Fruit fly (Drosophila melanogaster) whole organism, embryonic: ENCODE data around the gene Doc2.

Source experiments
- Antp ChIP-seq: fragments of 200-800 bp; sonication (Bioruptor generic); optimal IDR thresholded peaks from 3 replicates; lab custom pipeline; 2016; ENCODE audit warnings: missing biosample characterization, missing genetic modification characterization
- Atf3 ChIP-seq: fragments of 200-800 bp; sonication (Bioruptor generic); optimal IDR thresholded peaks from 3 replicates; lab custom pipeline; 2016; ENCODE audit warnings: missing biosample characterization, missing genetic modification characterization
- Awh ChIP-seq: fragments of 200-800 bp; sonication (Bioruptor generic); IDR thresholded peaks from 2 replicates; pipeline ENCODE4, ENCODE4 v1.3.6; 2022; ENCODE audit warnings: missing biosample characterization, missing genetic modification characterization
- CG11504 ChIP-seq: fragments of 200-800 bp; sonication (Bioruptor generic); optimal IDR thresholded peaks from 3 replicates; lab custom pipeline; 2019; ENCODE audit warnings: missing biosample characterization, mild to moderate bottlenecking, missing genetic modification characterization, moderate library complexity
- CG11560 ChIP-seq: fragments of 200-800 bp; sonication (Bioruptor generic); IDR thresholded peaks from 3 replicates; pipeline ENCODE4 v1.3.6; 2022; ENCODE audit warnings: missing biosample characterization, missing genetic modification characterization
- CG12071 ChIP-seq: fragments of 200-800 bp; sonication (Bioruptor generic); optimal IDR thresholded peaks from 3 replicates; lab custom pipeline; 2018; ENCODE audit warnings: missing biosample characterization, mild to moderate bottlenecking, missing genetic modification characterization
- CG12104 ChIP-seq: fragments of 200-800 bp; sonication (Bioruptor generic); optimal IDR thresholded peaks from 3 replicates; lab custom pipeline; 2016; ENCODE audit warnings: missing biosample characterization, missing genetic modification characterization
- CG13123 ChIP-seq: fragments of 200-800 bp; sonication (Bioruptor generic); optimal IDR thresholded peaks from 2 replicates; lab custom pipeline; 2016; ENCODE audit warnings: missing biosample characterization, missing genetic modification characterization
- CG13424 ChIP-seq: fragments of 200-800 bp; sonication (Bioruptor generic); optimal IDR thresholded peaks from 2 replicates; lab custom pipeline; 2019; ENCODE audit warnings: missing biosample characterization, mild to moderate bottlenecking, missing genetic modification characterization, moderate library complexity
- CG13894 ChIP-seq: fragments of 200-800 bp; sonication (Bioruptor generic); optimal IDR thresholded peaks from 3 replicates; lab custom pipeline; 2018; ENCODE audit warnings: missing biosample characterization, mild to moderate bottlenecking, missing genetic modification characterization, moderate library complexity
- CG14860 ChIP-seq: fragments of 200-800 bp; sonication (Bioruptor generic); IDR thresholded peaks from 3 replicates; pipeline ENCODE4 v1.3.6; 2022; ENCODE audit warnings: missing biosample characterization, missing genetic modification characterization; ENCODE audit not compliant: partially characterized antibody
- CG1647 ChIP-seq: fragments of 200-800 bp; sonication (Bioruptor generic); optimal IDR thresholded peaks from 3 replicates; lab custom pipeline; 2016; ENCODE audit warnings: missing biosample characterization, missing genetic modification characterization
- CG17361 ChIP-seq: fragments of 200-800 bp; sonication (Bioruptor generic); IDR thresholded peaks from 3 replicates; pipeline ENCODE4 v1.3.6; 2022; ENCODE audit warnings: missing biosample characterization, missing genetic modification characterization
- CG2712 ChIP-seq: fragments of 200-800 bp; optimal IDR thresholded peaks from 3 replicates; lab custom pipeline; 2019; ENCODE audit warnings: missing biosample characterization, mild to moderate bottlenecking, missing genetic modification characterization, moderate library complexity
- CG30403 ChIP-seq: fragments of 200-800 bp; sonication (Bioruptor generic); optimal IDR thresholded peaks from 3 replicates; lab custom pipeline; 2016; ENCODE audit warnings: missing biosample characterization, missing genetic modification characterization
- CG33213 ChIP-seq: fragments of 200-800 bp; sonication (Bioruptor generic); optimal IDR thresholded peaks from 3 replicates; lab custom pipeline; 2016; ENCODE audit warnings: missing biosample characterization, missing genetic modification characterization
- CG3847 ChIP-seq: fragments of 200-800 bp; sonication (Bioruptor generic); IDR thresholded peaks from 2 replicates; pipeline ENCODE4 v1.3.6; 2022; ENCODE audit warnings: missing biosample characterization, missing genetic modification characterization
- CG42726 ChIP-seq: fragments of 200-800 bp; sonication (Bioruptor generic); IDR thresholded peaks from 2 replicates; pipeline ENCODE4 v1.3.6; 2022; ENCODE audit warnings: missing biosample characterization, missing genetic modification characterization; ENCODE audit not compliant: partially characterized antibody
- CG4328 ChIP-seq: fragments of 200-800 bp; sonication (Bioruptor generic); optimal IDR thresholded peaks from 3 replicates; lab custom pipeline; 2017; ENCODE audit warnings: missing biosample characterization, missing genetic modification reagents, missing genetic modification characterization
- CG4424 ChIP-seq: fragments of 200-800 bp; sonication (Bioruptor generic); optimal IDR thresholded peaks from 3 replicates; lab custom pipeline; 2016; ENCODE audit warnings: missing biosample characterization, missing genetic modification characterization
- CG4854 ChIP-seq: fragments of 200-800 bp; sonication (Bioruptor generic); optimal IDR thresholded peaks from 2 replicates; lab custom pipeline; 2016; ENCODE audit warnings: missing biosample characterization, missing genetic modification characterization, inconsistent platforms
- CG6272 ChIP-seq: fragments of 200-800 bp; sonication (Bioruptor generic); IDR thresholded peaks from 2 replicates; pipeline ENCODE4 v1.3.6; 2022; ENCODE audit warnings: missing biosample characterization, missing genetic modification characterization
- CG6683 ChIP-seq: fragments of 200-800 bp; sonication (Bioruptor generic); optimal IDR thresholded peaks from 2 replicates; lab custom pipeline; 2017; ENCODE audit warnings: missing biosample characterization, mild to moderate bottlenecking, missing genetic modification characterization, missing genetic modification reagents
- CG7556 ChIP-seq: fragments of 200-800 bp; sonication (Bioruptor generic); optimal IDR thresholded peaks from 2 replicates; lab custom pipeline; 2017; ENCODE audit warnings: missing biosample characterization, mild to moderate bottlenecking, missing genetic modification characterization
- Chrac-16 ChIP-seq: fragments of 200-800 bp; sonication (Bioruptor generic); optimal IDR thresholded peaks from 3 replicates; lab custom pipeline; 2016; ENCODE audit warnings: missing biosample characterization, missing genetic modification characterization
- Dll ChIP-seq: fragments of 200-800 bp; sonication (Bioruptor generic); IDR thresholded peaks from 4 replicates; pipeline ENCODE4 v1.3.6; 2022; ENCODE audit warnings: missing biosample characterization, missing genetic modification characterization; ENCODE audit not compliant: partially characterized antibody
- ERR ChIP-seq: fragments of 200-800 bp; sonication (Bioruptor generic); optimal IDR thresholded peaks from 2 replicates; lab custom pipeline; 2016; ENCODE audit warnings: missing biosample characterization, missing genetic modification characterization
- Eip74EF ChIP-seq, 2 experiments: fragments of 200-800 bp in 1 of 2; fragments of >200 bp in 1 of 2; sonication (Bioruptor generic) in 1 of 2; optimal IDR thresholded peaks; 2 replicates each; lab custom pipeline; 2017 to 2019; ENCODE audit warnings: missing biosample characterization in 2 of 2, missing genetic modification characterization in 2 of 2, mild to moderate bottlenecking in 1 of 2, moderate library complexity in 1 of 2
- H15 ChIP-seq: fragments of 200-800 bp; sonication (Bioruptor generic); IDR thresholded peaks from 3 replicates; pipeline ENCODE4 v1.3.6; 2022; ENCODE audit warnings: missing biosample characterization, missing genetic modification characterization
- Mad ChIP-seq: fragments of 200-800 bp; sonication (Bioruptor generic); optimal IDR thresholded peaks from 2 replicates; lab custom pipeline; 2016; ENCODE audit warnings: missing biosample characterization, missing genetic modification characterization
- NC2α ChIP-seq: fragments of 200-800 bp; sonication (Bioruptor generic); optimal IDR thresholded peaks from 2 replicates; lab custom pipeline; 2016; ENCODE audit warnings: missing biosample characterization, missing genetic modification characterization
- Rfx ChIP-seq: fragments of 200-800 bp; sonication (Bioruptor generic); IDR thresholded peaks from 2 replicates; pipeline ENCODE4 v1.3.6; 2022; ENCODE audit warnings: missing biosample characterization, missing genetic modification characterization
- TFAM ChIP-seq: fragments of 200-800 bp; sonication (Bioruptor generic); optimal IDR thresholded peaks from 2 replicates; lab custom pipeline; 2017; ENCODE audit warnings: missing biosample characterization, missing genetic modification characterization, inconsistent platforms
- amos ChIP-seq: fragments of 200-800 bp; sonication (Bioruptor generic); IDR thresholded peaks from 2 replicates; pipeline ENCODE4 v1.3.6; 2022; ENCODE audit warnings: missing biosample characterization, missing genetic modification characterization; ENCODE audit not compliant: partially characterized antibody
- ci ChIP-seq: fragments of 200-800 bp; sonication (Bioruptor generic); IDR thresholded peaks from 3 replicates; pipeline ENCODE4 v1.3.6; 2022; ENCODE audit warnings: missing biosample characterization, missing genetic modification characterization
- fu2 ChIP-seq: fragments of 200-800 bp; sonication (Bioruptor generic); optimal IDR thresholded peaks from 2 replicates; lab custom pipeline; 2016; ENCODE audit warnings: missing biosample characterization, missing genetic modification characterization
- gsb ChIP-seq: fragments of 200-800 bp; sonication (Bioruptor generic); IDR thresholded peaks from 2 replicates; pipeline ENCODE4 v1.3.6; 2022; ENCODE audit warnings: missing biosample characterization, missing genetic modification characterization
- ind ChIP-seq: fragments of 200-800 bp; sonication (Bioruptor generic); optimal IDR thresholded peaks from 3 replicates; lab custom pipeline; 2016; ENCODE audit warnings: missing biosample characterization, missing genetic modification characterization
- ken ChIP-seq: fragments of 200-800 bp; sonication (Bioruptor generic); IDR thresholded peaks from 3 replicates; pipeline ENCODE4 v1.3.6; 2022; ENCODE audit warnings: missing biosample characterization, missing genetic modification characterization
- klu ChIP-seq: fragments of 200-800 bp; sonication (Bioruptor generic); IDR thresholded peaks from 2 replicates; pipeline ENCODE4 v1.3.6; 2022; ENCODE audit warnings: missing biosample characterization, missing genetic modification characterization
- pan ChIP-seq, 4 experiments: fragments of >200 bp in 3 of 4; fragments of 200-800 bp in 1 of 4; sonication (Bioruptor generic) in 1 of 4; optimal IDR thresholded peaks in 3 of 4; IDR thresholded peaks in 1 of 4; 2 replicates each; pipeline versions ENCODE4 v1.3.6 to Lab custom; 2017 to 2022; ENCODE audit warnings: missing biosample characterization in 2 of 4, missing genetic modification characterization in 2 of 4, mixed read lengths in 1 of 4
- pb ChIP-seq: fragments of 200-800 bp; sonication (Bioruptor generic); optimal IDR thresholded peaks from 3 replicates; lab custom pipeline; 2016; ENCODE audit warnings: missing biosample characterization, missing genetic modification characterization
- sens-2 ChIP-seq: fragments of 200-800 bp; sonication (Bioruptor generic); IDR thresholded peaks from 2 replicates; pipeline ENCODE4 v1.3.6; 2022; ENCODE audit warnings: missing biosample characterization, missing genetic modification characterization
- sim ChIP-seq: fragments of 200-800 bp; sonication (Bioruptor generic); IDR thresholded peaks from 2 replicates; pipeline ENCODE4 v1.3.6; 2022; ENCODE audit warnings: missing biosample characterization, missing genetic modification characterization
- slbo ChIP-seq: fragments of 200-800 bp; sonication (Bioruptor generic); IDR thresholded peaks from 2 replicates; pipeline ENCODE4 v1.3.6; 2022; ENCODE audit warnings: missing biosample characterization, missing genetic modification characterization
- ssp ChIP-seq: fragments of 200-800 bp; sonication (Bioruptor generic); IDR thresholded peaks from 2 replicates; pipeline ENCODE4 v1.3.6; 2022; ENCODE audit warnings: missing biosample characterization, missing genetic modification characterization
- trem ChIP-seq: fragments of 200-800 bp; optimal IDR thresholded peaks from 3 replicates; lab custom pipeline; 2019; ENCODE audit warnings: missing biosample characterization, mild to moderate bottlenecking, missing genetic modification characterization, moderate library complexity
- unpg ChIP-seq: fragments of 200-800 bp; sonication (Bioruptor generic); optimal IDR thresholded peaks from 3 replicates; lab custom pipeline; 2018; ENCODE audit warnings: missing biosample characterization, mild to moderate bottlenecking, missing genetic modification characterization, moderate library complexity
- usp ChIP-seq: fragments of >200 bp; optimal IDR thresholded peaks from 2 replicates; lab custom pipeline; 2017; ENCODE audit warnings: missing biosample characterization, missing genetic modification characterization
- vvl ChIP-seq: fragments of 200-800 bp; sonication (Bioruptor generic); IDR thresholded peaks from 2 replicates; pipeline ENCODE4 v1.3.6; 2022; ENCODE audit warnings: missing biosample characterization, missing genetic modification characterization
- zf30C ChIP-seq: fragments of 200-800 bp; sonication (Bioruptor generic); optimal IDR thresholded peaks from 3 replicates; lab custom pipeline; 2018; ENCODE audit warnings: missing biosample characterization, mild to moderate bottlenecking, missing genetic modification characterization

Gene Doc2

DNA sequence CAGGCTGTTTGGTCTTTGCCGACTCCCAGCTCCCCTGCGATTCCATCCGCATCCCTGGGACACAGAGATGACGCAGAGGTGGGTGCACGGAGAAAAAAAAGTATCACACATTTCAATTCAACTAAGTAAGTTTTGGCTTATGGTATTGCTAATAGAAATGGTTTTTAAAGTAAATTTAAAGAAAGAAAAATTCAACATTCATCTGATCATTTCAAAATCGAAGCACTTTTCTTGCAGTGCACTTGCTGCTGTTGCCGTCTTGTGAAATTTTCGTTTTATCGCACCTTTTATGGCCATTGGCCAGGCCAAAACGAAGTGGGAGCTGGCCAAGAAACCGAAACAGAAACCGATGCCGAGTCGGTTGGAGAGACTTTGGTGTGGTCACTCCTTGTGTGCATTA is 26.3 kb upstream of the Doc2 start (continued):
- TF ChIP-seq ci (GFP tag; lab: Robert Waterston, UW) (peak; percentile 86), unpg (peak; percentile 36), CG13424 (tag; lab: Kevin White, UChicago) (peak; percentile 46), CG42726 (no peak), vvl (GFP tag; lab: Robert Waterston, UW) (peak; percentile 84), CG13894 (tag; lab: Kevin White, UChicago) (no peak), CG4328 (peak; percentile 16), gsb (peak; percentile 59), Mad (GFP tag; lab: Kevin White, UChicago) (peak; percentile 14), CG2712 (peak; percentile 84), H15 (peak; percentile 70), Rfx (GFP tag; lab: Robert Waterston, UW) (peak; percentile 72; the same call in 1 of the 2 replicates), TFAM (GFP tag; lab: Kevin White, UChicago) (peak; percentile 21), Dll (no peak), CG14860 (GFP tag; lab: Robert Waterston, UW) (no peak), CG7556 (GFP tag; lab: Kevin White, UChicago) (peak; percentile 50), usp (GFP tag; lab: Kevin White, UChicago) (no peak), Atf3 (peak; percentile 42), ssp (GFP tag; lab: Robert Waterston, UW) (peak; percentile 72), Chrac-16 (GFP tag; lab: Kevin White, UChicago) (peak; percentile 47), Awh (peak; percentile 59; the same call in 1 of the 2 replicates), CG30403 (GFP tag; lab: Kevin White, UChicago) (peak; percentile 60), trem (tag; lab: Kevin White, UChicago) (peak; percentile 53), pb (GFP tag; lab: Kevin White, UChicago) (peak; percentile 61), CG17361 (peak; percentile 79), CG4854 (GFP tag; lab: Kevin White, UChicago) (peak; percentile 30), fu2 (GFP tag; lab: Kevin White, UChicago) (no peak), CG6683 (GFP tag; lab: Kevin White, UChicago) (no peak), NC2α (GFP tag; lab: Kevin White, UChicago) (no peak), slbo (GFP tag; lab: Robert Waterston, UW) (peak; percentile 69), CG11504 (tag; lab: Kevin White, UChicago) (peak; percentile 80), CG11560 (tag; lab: Robert Waterston, UW) (no peak), CG12104 (GFP tag; lab: Kevin White, UChicago) (peak; percentile 27), CG4424 (GFP tag; lab: Kevin White, UChicago) (peak; percentile 68), ERR (no peak), CG1647 (peak; percentile 44), CG6272 (GFP tag; lab: Robert Waterston, UW) (peak; percentile 32; the same call in 1 of the 2 replicates), klu (GFP tag; lab: Robert Waterston, UW) (peak; percentile 44; the same call in 1 of the 2 replicates), CG3847 (GFP tag; lab: Robert Waterston, UW) (no peak; the same call in 1 of the 2 replicates), Eip74EF (GFP tag; optimal IDR thresholded peaks at IDR 0.05; lab: Kevin White, UChicago) (peak in 1 of 2 experiments; percentile 50), zf30C (peak; percentile 78), CG13123 (no peak), ind (GFP tag; lab: Kevin White, UChicago) (peak; percentile 62), ken (GFP tag; lab: Robert Waterston, UW) (peak; percentile 71), Antp (GFP tag; lab: Kevin White, UChicago) (peak; percentile 63), sens-2 (GFP tag; lab: Robert Waterston, UW) (peak; percentile 70), pan (optimal IDR thresholded peaks at IDR 0.05; lab: Kevin White, UChicago) (no peak), pan (GFP tag; optimal IDR thresholded peaks at IDR 0.05 in 1 of 2, IDR thresholded peaks at IDR 0.05 in 1 of 2) (peak in 1 of 2 experiments; percentile 80), CG33213 (peak; percentile 39), CG12071 (GFP tag; lab: Kevin White, UChicago) (peak; percentile 53), sim (peak; percentile 66), amos (GFP tag; lab: Robert Waterston, UW) (no peak)
